Worm (Caenorhabditis elegans) whole organism, midembryonic: ENCODE results near the gene T05B4.8.

Experiments
- T22C8.4 ChIP-seq: fragments of 200-800 bp; sonication (Bioruptor generic); IDR thresholded peaks from 2 replicates; pipeline ENCODE4 v1.3.6; 2022; ENCODE audit warnings: missing genetic modification characterization, missing compliant biosample characterization
- cog-1 ChIP-seq: sonication (generic microtip); optimal IDR thresholded peaks from 2 replicates; lab custom pipeline; 2016; ENCODE audit warnings: missing genetic modification characterization, missing compliant biosample characterization
- flt-1 ChIP-seq: fragments of 200-800 bp; sonication (Bioruptor generic); IDR thresholded peaks from 2 replicates; pipeline ENCODE4 v1.3.6; 2022; ENCODE audit warnings: missing genetic modification characterization, missing compliant biosample characterization
- klf-2 ChIP-seq: fragments of 200-800 bp; sonication (Bioruptor generic); conservative IDR thresholded peaks from 2 replicates; pipeline ENCODE4 v1.3.6; 2022; ENCODE audit warnings: missing genetic modification reagents, missing genetic modification characterization, missing compliant biosample characterization
- med-1 ChIP-seq: sonication (generic microtip); optimal IDR thresholded peaks from 2 replicates; lab custom pipeline; 2017; ENCODE audit warnings: missing genetic modification characterization, mild to moderate bottlenecking, missing compliant biosample characterization, antibody characterized with exemption, missing genetic modification reagents; ENCODE audit not compliant: insufficient read depth

DNA sequence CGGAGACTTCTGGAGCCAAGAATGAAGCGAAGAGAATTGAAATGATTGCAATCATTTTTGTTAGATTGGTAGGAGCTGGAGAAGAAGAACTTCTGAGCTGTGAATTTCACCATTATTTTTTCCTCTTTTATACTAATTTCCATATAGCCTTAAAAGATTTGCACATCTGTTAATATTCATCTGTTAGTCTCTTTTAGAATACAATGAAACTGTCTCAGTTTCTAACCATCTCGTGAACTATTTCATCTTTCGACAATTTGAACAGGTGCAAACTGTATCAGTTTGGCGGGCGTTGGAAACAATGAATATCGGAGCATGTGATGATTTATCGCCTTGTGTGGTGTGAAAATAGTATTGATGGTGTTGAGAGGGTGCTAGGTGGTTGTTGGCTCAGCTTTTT is 6.4 kb upstream of the T05B4.8 start, which contains the start of gene phat-5:
- TF ChIP-seq flt-1 (GFP tag; lab: Robert Waterston, UW) (no peak), cog-1 (tag; lab: Kevin White, UChicago) (no peak), T22C8.4 (GFP tag; lab: Robert Waterston, UW) (no peak), med-1 (GFP tag; lab: Kevin White, UChicago) (no peak), klf-2 (GFP tag; lab: Robert Waterston, UW) (no peak)
